Worm (Caenorhabditis elegans) whole organism, late embryonic: ENCODE results near the gene unc-61.

Experiments used
- C08G9.2 ChIP-seq: sonication (generic microtip); optimal IDR thresholded peaks from 2 replicates; lab custom pipeline; 2016; ENCODE audit warnings: mild to moderate bottlenecking, missing genetic modification characterization, moderate library complexity, missing compliant biosample characterization
- C38D4.7 ChIP-seq: fragments of 200-800 bp; sonication (Bioruptor generic); optimal IDR thresholded peaks from 2 replicates; lab custom pipeline; 2018; ENCODE audit warnings: mild to moderate bottlenecking, missing genetic modification characterization, moderate library complexity, missing compliant biosample characterization
- F13H6.1 ChIP-seq: sonication (generic microtip); optimal IDR thresholded peaks from 2 replicates; lab custom pipeline; 2016; ENCODE audit warnings: missing genetic modification characterization, missing compliant biosample characterization
- K02D7.2 ChIP-seq: sonication (generic microtip); optimal IDR thresholded peaks from 2 replicates; lab custom pipeline; 2017; ENCODE audit warnings: mild to moderate bottlenecking, missing genetic modification characterization, missing compliant biosample characterization
- K09A11.1 ChIP-seq: sonication (generic microtip); optimal IDR thresholded peaks from 2 replicates; lab custom pipeline; 2017; ENCODE audit warnings: antibody characterized with exemption, mild to moderate bottlenecking, missing genetic modification characterization, missing compliant biosample characterization; ENCODE audit not compliant: insufficient read depth
- T23F11.4 ChIP-seq: fragments of 200-800 bp; sonication (Bioruptor generic); optimal IDR thresholded peaks from 2 replicates; lab custom pipeline; 2018; ENCODE audit warnings: mild to moderate bottlenecking, missing genetic modification characterization, missing compliant biosample characterization
- Y22D7AL.16 ChIP-seq: sonication (generic microtip); optimal IDR thresholded peaks from 2 replicates; lab custom pipeline; 2016; ENCODE audit warnings: missing genetic modification characterization, missing compliant biosample characterization
- ahr-1 ChIP-seq: sonication (generic microtip); optimal IDR thresholded peaks from 2 replicates; lab custom pipeline; 2016; ENCODE audit warnings: missing genetic modification characterization, missing compliant biosample characterization
- ama-1 ChIP-seq: fragments of 150-350 bp; optimal IDR thresholded peaks from 2 replicates; lab custom pipeline; 2014
- ceh-19 ChIP-seq: fragments of 200-800 bp; sonication (Bioruptor generic); optimal IDR thresholded peaks from 2 replicates; lab custom pipeline; 2018; ENCODE audit warnings: mild to moderate bottlenecking, missing genetic modification characterization, missing compliant biosample characterization
- ceh-2 ChIP-seq: sonication (generic microtip); optimal IDR thresholded peaks from 2 replicates; lab custom pipeline; 2016; ENCODE audit warnings: missing genotype, missing genetic modification characterization, missing compliant biosample characterization
- ceh-22 ChIP-seq: sonication (generic microtip); optimal IDR thresholded peaks from 2 replicates; lab custom pipeline; 2017; ENCODE audit warnings: missing biosample characterization, missing genetic modification characterization
- ceh-34 ChIP-seq: sonication (generic microtip); optimal IDR thresholded peaks from 2 replicates; lab custom pipeline; 2016; ENCODE audit warnings: mild to moderate bottlenecking, missing genetic modification characterization, missing compliant biosample characterization
- ceh-45 ChIP-seq: fragments of 200-800 bp; sonication (Bioruptor generic); IDR thresholded peaks from 2 replicates; pipeline ENCODE4 v1.3.6; 2022; ENCODE audit warnings: missing genetic modification reagents, missing genetic modification characterization, missing compliant biosample characterization
- ceh-9 ChIP-seq: sonication (generic microtip); optimal IDR thresholded peaks from 2 replicates; lab custom pipeline; 2016; ENCODE audit warnings: mild to moderate bottlenecking, missing genetic modification characterization, inconsistent platforms, missing compliant biosample characterization
- che-1 ChIP-seq: sonication (generic microtip); optimal IDR thresholded peaks from 2 replicates; lab custom pipeline; 2016; ENCODE audit warnings: mild to moderate bottlenecking, missing genetic modification characterization, missing compliant biosample characterization
- dve-1 ChIP-seq: sonication (generic microtip); optimal IDR thresholded peaks from 2 replicates; lab custom pipeline; 2017; ENCODE audit warnings: antibody characterized with exemption, mild to moderate bottlenecking, missing genetic modification characterization, missing compliant biosample characterization
- elt-2 ChIP-seq: sonication (generic microtip); optimal IDR thresholded peaks from 2 replicates; lab custom pipeline; 2016; ENCODE audit warnings: missing genetic modification reagents, missing genetic modification characterization, missing compliant biosample characterization
- ets-4 ChIP-seq: sonication (generic microtip); optimal IDR thresholded peaks from 2 replicates; lab custom pipeline; 2016; ENCODE audit warnings: missing genetic modification characterization, missing compliant biosample characterization
- eyg-1 ChIP-seq: sonication (generic microtip); optimal IDR thresholded peaks from 2 replicates; lab custom pipeline; 2016; ENCODE audit warnings: missing genotype, missing genetic modification characterization, missing compliant biosample characterization
- fax-1 ChIP-seq: sonication (generic microtip); optimal IDR thresholded peaks from 2 replicates; lab custom pipeline; 2016; ENCODE audit warnings: missing genotype, missing genetic modification characterization, missing compliant biosample characterization
- fkh-10 ChIP-seq: fragments of 150-350 bp; optimal IDR thresholded peaks from 2 replicates; lab custom pipeline; 2014; ENCODE audit warnings: missing biosample characterization, missing genetic modification reagents, missing genetic modification characterization
- fkh-6 ChIP-seq: sonication (generic microtip); optimal IDR thresholded peaks from 2 replicates; lab custom pipeline; 2016; ENCODE audit warnings: missing genetic modification characterization, missing compliant biosample characterization
- gmeb-2 ChIP-seq: sonication (generic microtip); optimal IDR thresholded peaks from 2 replicates; lab custom pipeline; 2016; ENCODE audit warnings: missing genetic modification characterization, inconsistent platforms, missing compliant biosample characterization
- hlh-13 ChIP-seq: fragments of 200-800 bp; sonication (Bioruptor generic); optimal IDR thresholded peaks from 2 replicates; lab custom pipeline; 2018; ENCODE audit warnings: mild to moderate bottlenecking, missing genetic modification characterization, missing compliant biosample characterization
- hlh-15 ChIP-seq: sonication (generic microtip); optimal IDR thresholded peaks from 2 replicates; lab custom pipeline; 2016; ENCODE audit warnings: missing genetic modification characterization, missing compliant biosample characterization
- hlh-30 ChIP-seq: sonication (generic microtip); optimal IDR thresholded peaks from 2 replicates; lab custom pipeline; 2017; ENCODE audit warnings: antibody characterized with exemption, missing genetic modification characterization, missing compliant biosample characterization; ENCODE audit not compliant: insufficient read depth
- hlh-8 ChIP-seq: sonication (generic microtip); optimal IDR thresholded peaks from 2 replicates; lab custom pipeline; 2016; ENCODE audit warnings: missing genotype, missing genetic modification characterization, missing compliant biosample characterization
- lim-6 ChIP-seq: sonication (generic microtip); optimal IDR thresholded peaks from 2 replicates; lab custom pipeline; 2016; ENCODE audit warnings: missing genetic modification characterization, missing compliant biosample characterization
- madf-2 ChIP-seq: sonication (generic microtip); optimal IDR thresholded peaks from 2 replicates; lab custom pipeline; 2017; ENCODE audit warnings: missing genetic modification characterization, missing compliant biosample characterization
- mec-3 ChIP-seq: sonication (generic microtip); optimal IDR thresholded peaks from 2 replicates; lab custom pipeline; 2016; ENCODE audit warnings: borderline replicate concordance, missing genetic modification characterization, missing compliant biosample characterization
- npax-4 ChIP-seq: sonication (generic microtip); optimal IDR thresholded peaks from 2 replicates; lab custom pipeline; 2016; ENCODE audit warnings: missing genetic modification characterization, missing compliant biosample characterization
- odd-2 ChIP-seq: sonication (generic microtip); optimal IDR thresholded peaks from 2 replicates; lab custom pipeline; 2017; ENCODE audit warnings: antibody characterized with exemption, mild to moderate bottlenecking, missing genetic modification characterization, missing compliant biosample characterization
- pag-3 ChIP-seq: sonication (generic microtip); optimal IDR thresholded peaks from 2 replicates; lab custom pipeline; 2016; ENCODE audit warnings: missing compliant biosample characterization, missing genetic modification characterization, borderline replicate concordance
- pat-9 ChIP-seq: fragments of 200-800 bp; sonication (Bioruptor generic); optimal IDR thresholded peaks from 2 replicates; lab custom pipeline; 2018; ENCODE audit warnings: mild to moderate bottlenecking, missing genetic modification characterization, moderate library complexity, missing compliant biosample characterization
- pax-1 ChIP-seq: fragments of 150-350 bp; optimal IDR thresholded peaks from 2 replicates; lab custom pipeline; 2014; ENCODE audit warnings: missing biosample characterization, missing genetic modification characterization
- pha-4 ChIP-seq: fragments of 150-350 bp; optimal IDR thresholded peaks from 2 replicates; lab custom pipeline; 2018; ENCODE audit warnings: missing biosample characterization, missing genetic modification reagents, missing genetic modification characterization
- pqm-1 ChIP-seq: sonication (generic microtip); optimal IDR thresholded peaks from 2 replicates; lab custom pipeline; 2016; ENCODE audit warnings: missing genetic modification characterization, missing compliant biosample characterization
- pros-1 ChIP-seq: fragments of 150-350 bp; optimal IDR thresholded peaks from 2 replicates; lab custom pipeline; 2014; ENCODE audit warnings: missing biosample characterization, missing genetic modification reagents, missing genetic modification characterization
- sdc-2 ChIP-seq: sonication (generic microtip); optimal IDR thresholded peaks from 2 replicates; lab custom pipeline; 2016; ENCODE audit warnings: missing genotype, missing genetic modification characterization, missing compliant biosample characterization
- syd-9 ChIP-seq: sonication (generic microtip); optimal IDR thresholded peaks from 2 replicates; lab custom pipeline; 2016; ENCODE audit warnings: mild to moderate bottlenecking, missing genetic modification characterization, moderate library complexity, missing compliant biosample characterization
- tbx-2 ChIP-seq: sonication (generic microtip); optimal IDR thresholded peaks from 2 replicates; lab custom pipeline; 2016; ENCODE audit warnings: missing genetic modification characterization, missing compliant biosample characterization
- tbx-7 ChIP-seq: sonication (generic microtip); optimal IDR thresholded peaks from 2 replicates; lab custom pipeline; 2016; ENCODE audit warnings: missing genotype, missing genetic modification characterization, missing compliant biosample characterization
- unc-3 ChIP-seq, 2 experiments: fragments of 200-800 bp in 1 of 2; sonication (Bioruptor generic) in 1 of 2; sonication (generic microtip) in 1 of 2; conservative IDR thresholded peaks in 1 of 2; optimal IDR thresholded peaks in 1 of 2; 2 replicates each; pipeline versions ENCODE4 v1.3.6 to Lab custom; 2016 to 2022; ENCODE audit warnings: missing compliant biosample characterization in 2 of 2, missing genetic modification characterization in 2 of 2, missing genetic modification reagents in 1 of 2
- unc-42 ChIP-seq: sonication (generic microtip); optimal IDR thresholded peaks from 2 replicates; lab custom pipeline; 2016; ENCODE audit warnings: missing genotype, missing genetic modification characterization, missing compliant biosample characterization
- unc-86 ChIP-seq: sonication (generic microtip); optimal IDR thresholded peaks from 2 replicates; lab custom pipeline; 2016; ENCODE audit warnings: missing genetic modification characterization, missing compliant biosample characterization
- zip-5 ChIP-seq: sonication (generic microtip); optimal IDR thresholded peaks from 2 replicates; lab custom pipeline; 2016; ENCODE audit warnings: missing genetic modification characterization, missing compliant biosample characterization

unc-61 gene

DNA sequence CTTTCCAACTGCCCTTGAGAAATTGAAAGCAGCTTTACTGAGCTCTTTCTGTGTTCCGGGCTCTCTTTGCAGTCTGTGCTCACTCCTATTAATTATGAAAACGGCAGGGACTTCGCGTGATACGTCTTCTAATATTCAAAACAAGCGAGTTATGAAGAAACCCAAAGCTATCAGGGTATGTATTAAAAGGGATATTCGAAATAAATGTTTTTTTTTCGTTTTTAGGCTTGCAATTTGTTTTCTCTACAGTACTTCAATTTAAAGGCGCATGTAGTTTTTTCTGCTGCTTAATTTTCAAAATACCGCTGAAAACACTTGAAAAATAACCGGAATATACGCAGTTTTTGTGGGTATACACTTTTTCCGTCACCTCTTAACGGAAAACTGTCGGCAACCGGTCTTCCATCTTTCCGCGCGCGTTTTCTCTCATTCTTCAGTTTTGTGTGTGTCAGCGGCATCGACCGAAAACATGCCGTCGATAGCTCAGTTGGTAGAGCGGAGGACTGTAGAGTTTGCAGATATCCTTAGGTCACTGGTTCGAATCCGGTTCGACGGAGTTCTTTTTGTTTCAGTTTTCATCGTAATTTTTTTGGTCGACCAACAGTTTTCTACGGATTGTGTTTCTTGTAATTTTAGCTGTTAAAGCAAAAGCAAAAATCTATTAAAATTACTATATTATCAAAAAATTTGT is 44.8 kb downstream of the unc-61 start, which contains the start of gene gasr-8 (continued):
- TF ChIP-seq C08G9.2 (tag; lab: Kevin White, UChicago) (peak; percentile 24), fkh-6 (tag; lab: Kevin White, UChicago) (no peak), K02D7.2 (peak; percentile 13), unc-86 (tag; lab: Kevin White, UChicago) (no peak), K09A11.1 (no peak), dve-1 (no peak), pros-1 (tag; lab: Kevin White, UChicago) (no peak), hlh-30 (tag; lab: Kevin White, UChicago) (no peak), pha-4 (no peak), mec-3 (no peak), zip-5 (tag; lab: Kevin White, UChicago) (no peak), gmeb-2 (tag; lab: Kevin White, UChicago) (peak; percentile 57), madf-2 (no peak), hlh-8 (tag; lab: Kevin White, UChicago) (no peak), tbx-7 (tag; lab: Kevin White, UChicago) (no peak), ahr-1 (tag; lab: Kevin White, UChicago) (no peak), odd-2 (tag; lab: Kevin White, UChicago) (no peak), ceh-22 (tag; lab: Kevin White, UChicago) (no peak), fax-1 (tag; lab: Kevin White, UChicago) (peak; percentile 15), ceh-2 (no peak), ceh-34 (no peak), hlh-15 (peak; percentile 36), hlh-13 (GFP tag; lab: Kevin White, UChicago) (no peak), C38D4.7 (GFP tag; lab: Kevin White, UChicago) (peak; percentile 22), elt-2 (tag; lab: Kevin White, UChicago) (peak; percentile 57), fkh-10 (GFP tag; lab: Kevin White, UChicago) (no peak), che-1 (tag; lab: Kevin White, UChicago) (peak; percentile 57), T23F11.4 (GFP tag; lab: Kevin White, UChicago) (no peak), npax-4 (tag; lab: Kevin White, UChicago) (no peak), syd-9 (no peak), pat-9 (tag; lab: Kevin White, UChicago) (peak; percentile 48), Y22D7AL.16 (tag; lab: Kevin White, UChicago) (no peak), ama-1 (lab: Kevin White, UChicago) (no peak), ceh-45 (GFP tag; lab: Robert Waterston, UW) (no peak), pag-3 (tag; lab: Kevin White, UChicago) (no peak), ceh-9 (tag; lab: Kevin White, UChicago) (no peak), F13H6.1 (tag; lab: Kevin White, UChicago) (no peak), tbx-2 (no peak), pax-1 (no peak), ets-4 (tag; lab: Kevin White, UChicago) (no peak), unc-42 (no peak), eyg-1 (tag; lab: Kevin White, UChicago) (no peak), lim-6 (tag; lab: Kevin White, UChicago) (no peak), sdc-2 (tag; lab: Kevin White, UChicago) (no peak), ceh-19 (peak; percentile 33), unc-3 (GFP tag; conservative IDR thresholded peaks at IDR 0.05; lab: Robert Waterston, UW) (0 out of 2 replicates have a peak, but pooled peaks have one; percentile 18), unc-3 (tag; optimal IDR thresholded peaks at IDR 0.05; lab: Kevin White, UChicago) (no peak), pqm-1 (tag; lab: Kevin White, UChicago) (no peak)
